Worm (Caenorhabditis elegans) whole organism, young adult: ENCODE results near the gene cnp-2.

Experiments used
- dox-1 ChIP-seq: fragments of 200-800 bp; sonication (Bioruptor generic); IDR thresholded peaks from 2 replicates; pipeline ENCODE4 v1.3.6; 2022; ENCODE audit warnings: missing genetic modification reagents, missing genetic modification characterization, missing compliant biosample characterization
- egl-44 ChIP-seq: fragments of 200-800 bp; sonication (Bioruptor generic); IDR thresholded peaks from 2 replicates; pipeline ENCODE4 v1.3.6; 2022; ENCODE audit warnings: missing genetic modification reagents, missing genetic modification characterization, missing compliant biosample characterization
- gei-17 ChIP-seq: fragments of 200-800 bp; sonication (Bioruptor generic); optimal IDR thresholded peaks from 2 replicates; lab custom pipeline; 2018; ENCODE audit warnings: mild to moderate bottlenecking, missing genetic modification characterization, missing compliant biosample characterization
- tlf-1 ChIP-seq: fragments of 200-800 bp; sonication (Bioruptor generic); optimal IDR thresholded peaks from 2 replicates; lab custom pipeline; 2018; ENCODE audit warnings: mild to moderate bottlenecking, missing genetic modification characterization, missing compliant biosample characterization

DNA sequence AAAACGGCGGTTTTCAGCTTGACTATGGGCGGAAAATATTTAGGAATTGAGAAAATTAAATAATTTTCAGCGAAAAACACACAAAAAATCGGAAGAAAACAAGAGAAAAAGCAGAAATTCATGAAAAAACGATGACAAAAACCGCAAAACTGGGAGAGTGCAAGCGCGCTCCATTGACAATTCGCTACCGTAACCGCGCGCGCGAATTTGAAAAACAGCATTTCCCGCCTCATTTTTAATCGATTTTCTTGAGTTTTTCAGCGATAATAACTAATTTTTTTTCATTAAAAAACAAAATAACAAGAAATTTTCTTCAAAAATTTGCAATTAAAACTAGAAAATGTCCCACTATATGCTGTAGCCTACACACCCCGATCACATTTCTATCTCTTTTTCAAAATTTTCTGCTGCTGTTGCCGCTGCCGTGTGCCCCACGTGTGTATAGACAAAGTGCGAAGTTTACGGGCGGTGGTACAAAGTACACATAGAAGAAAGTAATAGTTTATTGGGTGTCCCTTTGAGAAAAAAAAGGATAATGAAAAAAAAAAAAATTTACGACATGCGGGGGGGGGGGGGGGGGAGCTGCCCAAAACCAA is 39.4 kb downstream of the cnp-2 start:
- TF ChIP-seq egl-44 (GFP tag; lab: Robert Waterston, UW) (no peak), gei-17 (GFP tag; lab: Kevin White, UChicago) (no peak), dox-1 (GFP tag; lab: Robert Waterston, UW) (peak; percentile 71), tlf-1 (GFP tag; lab: Kevin White, UChicago) (peak; percentile 38)
